Worm (Caenorhabditis elegans): ENCODE data around the gene rpl-2.

Gene rpl-2

ce11 chrV:20527493-20527892, 48.0 kb downstream of the rpl-2 start, which contains the start of gene Y38H6C.13:
Y38H6C.13 (plus strand) TSS chrV:20527793.
- peak; percentile 3 for TF ChIP-seq fkh-8 (tag; optimal IDR thresholded peaks at IDR 0.05)
- no peak for TF ChIP-seq ces-1 (GFP tag; optimal IDR thresholded peaks at IDR 0.05)
